Fruit fly (Drosophila melanogaster) whole organism, pupa: ENCODE data around the gene faf.

ENCODE experiments used
- CG10348 ChIP-seq: fragments of 200-800 bp; sonication (Bioruptor generic); IDR thresholded peaks from 2 replicates; pipeline ENCODE4 v1.3.6; 2022; ENCODE audit warnings: missing biosample characterization, missing genetic modification characterization
- CG12605 ChIP-seq: fragments of 200-800 bp; sonication (Bioruptor generic); IDR thresholded peaks from 2 replicates; pipeline ENCODE4 v1.3.6; 2022; ENCODE audit warnings: missing biosample characterization, missing genetic modification characterization
- CG14655 ChIP-seq: fragments of 200-800 bp; sonication (Bioruptor generic); optimal IDR thresholded peaks from 3 replicates; lab custom pipeline; 2017; ENCODE audit warnings: mild to moderate bottlenecking, missing biosample characterization, missing genetic modification reagents, missing genetic modification characterization
- CG15710 ChIP-seq: fragments of 200-800 bp; sonication (Bioruptor generic); optimal IDR thresholded peaks from 2 replicates; lab custom pipeline; 2018; ENCODE audit warnings: missing biosample characterization, mild to moderate bottlenecking, missing genetic modification characterization, moderate library complexity
- CG17806 ChIP-seq: fragments of 200-800 bp; sonication (Bioruptor generic); optimal IDR thresholded peaks from 2 replicates; lab custom pipeline; 2018; ENCODE audit warnings: missing biosample characterization, mild to moderate bottlenecking, missing genetic modification characterization, moderate library complexity
- CG34367 ChIP-seq: fragments of 200-800 bp; sonication (Bioruptor generic); optimal IDR thresholded peaks from 2 replicates; lab custom pipeline; 2018; ENCODE audit warnings: missing biosample characterization, mild to moderate bottlenecking, missing genetic modification characterization
- CG8159 ChIP-seq: fragments of 200-800 bp; sonication (Bioruptor generic); optimal IDR thresholded peaks from 3 replicates; lab custom pipeline; 2018; ENCODE audit warnings: missing biosample characterization, mild to moderate bottlenecking, missing genetic modification characterization, moderate library complexity
- D1 ChIP-seq: fragments of 200-800 bp; sonication (Bioruptor generic); optimal IDR thresholded peaks from 2 replicates; lab custom pipeline; 2018; ENCODE audit warnings: missing biosample characterization, mild to moderate bottlenecking, missing genetic modification characterization, moderate library complexity
- EcR ChIP-seq: fragments of 200-800 bp; sonication (Bioruptor generic); optimal IDR thresholded peaks from 3 replicates; lab custom pipeline; 2019; ENCODE audit warnings: missing biosample characterization, missing genetic modification characterization, mild to moderate bottlenecking, moderate library complexity, missing genetic modification reagents
- Snoo ChIP-seq: fragments of 200-800 bp; sonication (Bioruptor generic); optimal IDR thresholded peaks from 3 replicates; lab custom pipeline; 2017; ENCODE audit warnings: missing biosample characterization, mild to moderate bottlenecking, missing genetic modification characterization, inconsistent platforms

DNA sequence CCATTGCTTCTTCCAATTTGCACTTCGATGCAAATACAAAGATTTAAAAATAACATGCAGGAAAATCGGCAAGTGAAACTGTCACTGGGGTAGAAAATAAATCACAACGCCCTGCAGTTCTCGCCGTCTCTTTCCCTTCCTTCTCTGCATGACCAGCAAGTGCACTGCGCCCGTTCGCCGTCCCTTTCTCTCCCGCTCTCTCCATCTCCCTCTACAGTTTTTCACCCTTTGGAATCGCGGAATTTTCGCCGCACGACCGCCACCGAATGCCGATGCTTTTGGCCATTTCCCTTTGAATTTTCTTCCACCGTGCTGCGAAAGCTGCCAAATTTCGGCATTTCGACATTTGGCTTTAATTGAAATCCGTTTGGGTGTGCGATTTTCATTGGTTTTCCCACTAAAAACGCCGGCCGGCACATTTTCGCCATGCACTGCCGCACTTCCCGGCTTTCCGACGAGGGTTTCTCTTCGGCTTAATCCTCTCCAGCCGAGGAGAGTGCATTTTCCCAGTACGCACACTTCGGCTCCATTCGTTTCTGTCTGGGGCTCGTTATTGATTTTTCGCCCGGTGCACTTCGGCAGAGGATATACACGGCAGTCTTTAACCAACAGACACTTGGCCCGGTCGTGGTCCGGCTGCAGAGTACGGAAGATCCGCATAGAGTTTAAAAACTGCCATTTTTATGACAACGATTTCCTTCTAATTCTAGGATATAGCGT is 37.6 kb upstream of the faf start:
- TF ChIP-seq CG8159 (tag; lab: Kevin White, UChicago), result no peak
- TF ChIP-seq CG34367, result no peak
- no peak for TF ChIP-seq CG14655 (GFP tag; lab: Kevin White, UChicago)
- TF ChIP-seq CG10348 (GFP tag; lab: Robert Waterston, UW), result no peak
- no peak for TF ChIP-seq D1 (tag; lab: Kevin White, UChicago)
- no peak for TF ChIP-seq EcR (GFP tag; lab: Kevin White, UChicago)
- TF ChIP-seq Snoo (tag; lab: Kevin White, UChicago), result no peak
- TF ChIP-seq CG12605 (GFP tag; lab: Robert Waterston, UW), result no peak
- TF ChIP-seq CG15710 (tag; lab: Kevin White, UChicago), result no peak
- no peak for TF ChIP-seq CG17806 (tag; lab: Kevin White, UChicago)
